Worm (Caenorhabditis elegans): ENCODE results near the gene W06D12.6.

DNA sequence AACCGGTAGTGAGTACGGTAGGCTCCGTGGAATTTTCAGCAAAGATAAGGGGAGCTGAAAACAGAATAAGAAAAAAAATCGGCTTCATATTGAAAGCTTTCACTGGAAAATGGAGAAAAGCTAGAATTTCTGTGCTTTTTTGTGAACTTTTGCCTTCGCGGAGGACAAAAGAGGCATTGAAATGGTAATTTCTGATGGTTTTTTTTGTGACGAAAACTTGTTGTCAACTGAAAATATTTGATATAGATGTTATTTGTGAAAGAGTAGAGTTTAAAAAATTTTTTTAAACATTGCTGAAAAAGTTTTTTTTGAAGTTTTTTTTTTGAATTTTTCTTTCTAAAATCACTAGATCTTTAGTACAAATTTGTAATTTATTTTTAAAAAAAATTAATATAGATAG lies 19.1 kb upstream of the W06D12.6 start, which contains the start of gene F59A1.18:
- TF ChIP-seq gmeb-2 (tag; optimal IDR thresholded peaks at IDR 0.05): no peak
- no peak for TF ChIP-seq sox-4 (tag; optimal IDR thresholded peaks at IDR 0.05)
- no peak for TF ChIP-seq ceh-31 (tag; optimal IDR thresholded peaks at IDR 0.05)
- TF ChIP-seq F13H6.1 (tag; optimal IDR thresholded peaks at IDR 0.05): no peak
- no peak for TF ChIP-seq unc-55 (GFP tag; optimal IDR thresholded peaks at IDR 0.05)
- no peak for TF ChIP-seq T23F11.4 (GFP tag; optimal IDR thresholded peaks at IDR 0.05)
- TF ChIP-seq nhr-11 (tag; optimal IDR thresholded peaks at IDR 0.05): no peak
- no peak for TF ChIP-seq hlh-30 (tag; optimal IDR thresholded peaks at IDR 0.05; ENCODE audit: insufficient read depth)

Measured in whole organism, late embryonic.